Fruit fly (Drosophila melanogaster) S2 (cell line): ENCODE results near the gene PGRP-SD.

Source experiments
- CG8478 ChIP-seq: fragments of >200 bp; optimal IDR thresholded peaks from 2 replicates; lab custom pipeline; 2018
- CTCF ChIP-seq, 2 experiments: fragments of >200 bp; optimal IDR thresholded peaks; 2 replicates each; lab custom pipeline; 2018

dm6 chr3L:7634743-7635469 lies 16.1 kb upstream of the PGRP-SD start:
- TF ChIP-seq CTCF (optimal IDR thresholded peaks at IDR 0.05; lab: Kevin White, UChicago), result no peak
- no peak for TF ChIP-seq CG8478
